Worm (Caenorhabditis elegans) whole organism, L4/young adult: ENCODE data around the gene tat-1.

Source experiments
- W03F9.2 ChIP-seq: fragments of 150-350 bp; optimal IDR thresholded peaks from 2 replicates; lab custom pipeline; 2014; ENCODE audit warnings: missing biosample characterization, missing genetic modification characterization
- dao-5 ChIP-seq: sonication (generic microtip); optimal IDR thresholded peaks from 2 replicates; lab custom pipeline; 2016; ENCODE audit warnings: missing genotype, missing genetic modification characterization, moderate library complexity, missing compliant biosample characterization
- him-1 ChIP-seq: sonication (generic microtip); optimal IDR thresholded peaks from 2 replicates; lab custom pipeline; 2016; ENCODE audit warnings: missing genotype, missing genetic modification reagents, missing genetic modification characterization, missing compliant biosample characterization

Gene tat-1

ce11 chrIII:12370011-12370506 lies 51.5 kb downstream of the tat-1 start, which contains the start of gene rpt-6:
TSS of gene rpt-6 (plus strand) at chrIII:12370456.
- TF ChIP-seq him-1 (tag; lab: Kevin White, UChicago) = no peak
- peak; percentile 57 for TF ChIP-seq W03F9.2

- no peak for TF ChIP-seq dao-5 (tag; lab: Kevin White, UChicago)
- no peak for TF ChIP-seq W03F9.2
- no peak for TF ChIP-seq him-1 (tag; lab: Kevin White, UChicago)
Observed at ce11 chrIII:12369476-12369875, 52.0 kb downstream of the tat-1 start.

- TF ChIP-seq him-1 (tag; lab: Kevin White, UChicago) (no peak), W03F9.2 (no peak), dao-5 (tag; lab: Kevin White, UChicago) (no peak)
Observed at ce11 chrIII:12368462-12369306, 52.8 kb downstream of the tat-1 start, which contains the start of gene his-72. TSS of gene his-72 (minus strand) at chrIII:12369050.

- no peak for TF ChIP-seq him-1 (tag; lab: Kevin White, UChicago)
- no peak for TF ChIP-seq W03F9.2
Observed at ce11 chrIII:12367891-12368290, 53.6 kb downstream of the tat-1 start.

ce11 chrIII:12366989-12367557 lies 54.4 kb downstream of the tat-1 start, which contains the start of gene Y75B8A.33:
TSS of gene Y75B8A.33 (minus strand) at chrIII:12367373.
- no peak for TF ChIP-seq W03F9.2
- TF ChIP-seq him-1 (tag; lab: Kevin White, UChicago) = no peak
- no peak for TF ChIP-seq dao-5 (tag; lab: Kevin White, UChicago)

- no peak for TF ChIP-seq dao-5 (tag; lab: Kevin White, UChicago)
- TF ChIP-seq him-1 (tag; lab: Kevin White, UChicago) = no peak
- TF ChIP-seq W03F9.2 = no peak
Observed at ce11 chrIII:12359265-12359664, 62.3 kb downstream of the tat-1 start, which contains the start of gene Y75B8A.34. TSS of gene Y75B8A.34 (plus strand) at chrIII:12359565.

ce11 chrIII:12358461-12358860 lies 63.1 kb downstream of the tat-1 start, which contains the start of gene Y75B8A.32:
TSS of gene Y75B8A.32 (minus strand) at chrIII:12358561.
- TF ChIP-seq him-1 (tag; lab: Kevin White, UChicago) (no peak), W03F9.2 (no peak), dao-5 (tag; lab: Kevin White, UChicago) (no peak)

ce11 chrIII:12356588-12356987 lies 64.9 kb downstream of the tat-1 start:
- no peak for TF ChIP-seq W03F9.2
- TF ChIP-seq dao-5 (tag; lab: Kevin White, UChicago) = no peak
- no peak for TF ChIP-seq him-1 (tag; lab: Kevin White, UChicago)

ce11 chrIII:12351301-12351700 lies 70.2 kb downstream of the tat-1 start, which contains the start of the genes pph-4.1 and Y75B8A.31:
TSS of gene pph-4.1 (minus strand) at chrIII:12351336.
TSS of gene Y75B8A.31 (plus strand) at chrIII:12351642.
- TF ChIP-seq W03F9.2 (peak; percentile 94), him-1 (tag; lab: Kevin White, UChicago) (peak; percentile 58), dao-5 (tag; lab: Kevin White, UChicago) (no peak)

- no peak for TF ChIP-seq W03F9.2
- TF ChIP-seq dao-5 (tag; lab: Kevin White, UChicago) = no peak
- TF ChIP-seq him-1 (tag; lab: Kevin White, UChicago) = no peak
Observed at ce11 chrIII:12349027-12349426, 72.5 kb downstream of the tat-1 start.
